Fruit fly (Drosophila melanogaster) whole organism, pupa: ENCODE measurements around the gene CG8838.

Experiments
- CG10348 ChIP-seq: fragments of 200-800 bp; sonication (Bioruptor generic); IDR thresholded peaks from 2 replicates; pipeline ENCODE4 v1.3.6; 2022; ENCODE audit warnings: missing biosample characterization, missing genetic modification characterization
- CG12605 ChIP-seq: fragments of 200-800 bp; sonication (Bioruptor generic); IDR thresholded peaks from 2 replicates; pipeline ENCODE4 v1.3.6; 2022; ENCODE audit warnings: missing biosample characterization, missing genetic modification characterization
- CG13204 ChIP-seq: fragments of 200-800 bp; sonication (Bioruptor generic); optimal IDR thresholded peaks from 2 replicates; lab custom pipeline; 2018; ENCODE audit warnings: missing biosample characterization, mild to moderate bottlenecking, missing genetic modification characterization, moderate library complexity
- CG14655 ChIP-seq: fragments of 200-800 bp; sonication (Bioruptor generic); optimal IDR thresholded peaks from 3 replicates; lab custom pipeline; 2017; ENCODE audit warnings: mild to moderate bottlenecking, missing biosample characterization, missing genetic modification reagents, missing genetic modification characterization
- CG15710 ChIP-seq: fragments of 200-800 bp; sonication (Bioruptor generic); optimal IDR thresholded peaks from 2 replicates; lab custom pipeline; 2018; ENCODE audit warnings: missing biosample characterization, mild to moderate bottlenecking, missing genetic modification characterization, moderate library complexity
- CG17806 ChIP-seq: fragments of 200-800 bp; sonication (Bioruptor generic); optimal IDR thresholded peaks from 2 replicates; lab custom pipeline; 2018; ENCODE audit warnings: missing biosample characterization, mild to moderate bottlenecking, missing genetic modification characterization, moderate library complexity
- CG32121 ChIP-seq: fragments of 200-800 bp; sonication (Bioruptor generic); IDR thresholded peaks from 2 replicates; pipeline ENCODE4 v1.3.6; 2022; ENCODE audit warnings: missing biosample characterization, missing genetic modification characterization
- CG34367 ChIP-seq: fragments of 200-800 bp; sonication (Bioruptor generic); optimal IDR thresholded peaks from 2 replicates; lab custom pipeline; 2018; ENCODE audit warnings: missing biosample characterization, mild to moderate bottlenecking, missing genetic modification characterization
- CG4496 ChIP-seq: fragments of 200-800 bp; sonication (Bioruptor generic); IDR thresholded peaks from 3 replicates; pipeline ENCODE4 v1.3.6; 2022; ENCODE audit warnings: missing biosample characterization, missing genetic modification characterization
- CG8159 ChIP-seq: fragments of 200-800 bp; sonication (Bioruptor generic); optimal IDR thresholded peaks from 3 replicates; lab custom pipeline; 2018; ENCODE audit warnings: missing biosample characterization, mild to moderate bottlenecking, missing genetic modification characterization, moderate library complexity
- CG8301 ChIP-seq: fragments of 200-800 bp; sonication (Bioruptor generic); optimal IDR thresholded peaks from 2 replicates; lab custom pipeline; 2018; ENCODE audit warnings: missing biosample characterization, mild to moderate bottlenecking, missing genetic modification characterization
- CG9948 ChIP-seq: fragments of 200-800 bp; sonication (Bioruptor generic); optimal IDR thresholded peaks from 2 replicates; lab custom pipeline; 2018; ENCODE audit warnings: missing biosample characterization, mild to moderate bottlenecking, missing genetic modification characterization, moderate library complexity
- D1 ChIP-seq: fragments of 200-800 bp; sonication (Bioruptor generic); optimal IDR thresholded peaks from 2 replicates; lab custom pipeline; 2018; ENCODE audit warnings: missing biosample characterization, mild to moderate bottlenecking, missing genetic modification characterization, moderate library complexity
- EcR ChIP-seq: fragments of 200-800 bp; sonication (Bioruptor generic); optimal IDR thresholded peaks from 3 replicates; lab custom pipeline; 2019; ENCODE audit warnings: missing biosample characterization, missing genetic modification characterization, mild to moderate bottlenecking, moderate library complexity, missing genetic modification reagents
- Ets98B ChIP-seq: fragments of 200-800 bp; sonication (Bioruptor generic); IDR thresholded peaks from 2 replicates; pipeline ENCODE4 v1.3.6; 2022; ENCODE audit warnings: missing biosample characterization, missing genetic modification characterization
- Pif1A ChIP-seq: fragments of 200-800 bp; sonication (Bioruptor generic); optimal IDR thresholded peaks from 3 replicates; lab custom pipeline; 2016; ENCODE audit warnings: missing biosample characterization, missing genetic modification characterization
- Pif1B ChIP-seq: fragments of 200-800 bp; sonication (Bioruptor generic); optimal IDR thresholded peaks from 3 replicates; lab custom pipeline; 2016; ENCODE audit warnings: missing biosample characterization, missing genetic modification characterization
- Snoo ChIP-seq: fragments of 200-800 bp; sonication (Bioruptor generic); optimal IDR thresholded peaks from 3 replicates; lab custom pipeline; 2017; ENCODE audit warnings: missing biosample characterization, mild to moderate bottlenecking, missing genetic modification characterization, inconsistent platforms
- fd96Ca ChIP-seq: fragments of 200-800 bp; sonication (Bioruptor generic); IDR thresholded peaks from 3 replicates; pipeline ENCODE4 v1.3.6; 2022; ENCODE audit warnings: missing biosample characterization, missing genetic modification characterization
- gl ChIP-seq: fragments of 200-800 bp; sonication (Bioruptor generic); optimal IDR thresholded peaks from 2 replicates; lab custom pipeline; 2018; ENCODE audit warnings: missing biosample characterization, mild to moderate bottlenecking, missing genetic modification characterization
- rn ChIP-seq: fragments of 200-800 bp; sonication (Bioruptor generic); IDR thresholded peaks from 2 replicates; pipeline ENCODE4 v1.3.6; 2022; ENCODE audit warnings: missing biosample characterization, missing genetic modification characterization

The CG8838 gene

DNA sequence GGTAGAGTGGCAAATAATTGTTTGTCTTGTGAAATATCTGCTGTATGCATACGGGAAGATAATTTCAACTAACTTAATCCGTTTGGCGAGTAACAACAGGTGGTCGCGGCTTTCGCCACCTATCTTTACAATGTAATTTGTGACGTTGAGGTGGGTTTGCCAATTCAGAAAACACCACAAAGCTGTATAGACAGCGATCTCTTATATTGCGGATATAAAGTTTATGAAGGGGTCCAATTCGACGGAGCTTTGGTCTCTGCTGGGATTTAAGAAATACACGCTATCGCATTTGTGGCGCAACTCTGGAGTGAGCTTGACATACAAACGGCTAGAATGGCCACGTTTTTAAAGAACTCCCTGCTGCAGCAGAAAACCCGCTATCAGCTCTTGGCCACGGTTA is 29.8 kb upstream of the CG8838 start, which contains the start of gene CG33282:
TSS of gene CG33282 (plus strand) at position 301 of the 400 bp plus-strand sequence.
- TF ChIP-seq rn (GFP tag; lab: Robert Waterston, UW) (no peak), CG13204 (no peak), CG8301 (tag; lab: Kevin White, UChicago) (no peak), D1 (no peak), CG8159 (tag; lab: Kevin White, UChicago) (no peak), CG10348 (GFP tag; lab: Robert Waterston, UW) (no peak), CG34367 (tag; lab: Kevin White, UChicago) (no peak), EcR (GFP tag; lab: Kevin White, UChicago) (no peak), CG15710 (tag; lab: Kevin White, UChicago) (no peak), Snoo (no peak), fd96Ca (no peak), Ets98B (no peak), CG12605 (GFP tag; lab: Robert Waterston, UW) (no peak), CG14655 (no peak), CG9948 (tag; lab: Kevin White, UChicago) (no peak), CG4496 (no peak), gl (tag; lab: Kevin White, UChicago) (no peak), CG32121 (GFP tag; lab: Robert Waterston, UW) (no peak)
- TF ChIP-seq, all 21 proteins: peak for 0

DNA sequence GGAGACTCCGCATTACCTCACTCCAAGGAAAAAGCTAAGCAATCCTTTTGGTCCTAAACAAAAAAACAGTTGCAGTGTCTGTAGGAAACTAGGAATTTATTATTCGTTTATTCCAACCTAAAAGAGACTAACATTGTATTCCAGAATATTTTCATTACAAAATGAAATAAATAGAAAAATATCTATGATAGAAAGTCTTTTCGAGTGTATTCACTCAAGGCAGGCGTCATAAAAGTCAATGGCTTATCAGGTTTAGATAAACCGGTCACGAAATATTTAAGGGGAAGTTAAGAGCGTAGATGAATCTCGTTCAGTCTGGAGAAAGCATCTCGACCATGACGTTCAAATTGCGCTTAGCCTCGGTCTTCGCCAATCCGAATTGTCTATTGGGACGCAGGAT is 26.8 kb upstream of the CG8838 start, which contains the start of gene CG3285:
TSS of gene CG3285 (plus strand) at position 301 of the 400 bp plus-strand sequence.
- TF ChIP-seq Snoo (no peak), CG4496 (peak; percentile 39; the same call in 1 of the 3 replicates)

DNA sequence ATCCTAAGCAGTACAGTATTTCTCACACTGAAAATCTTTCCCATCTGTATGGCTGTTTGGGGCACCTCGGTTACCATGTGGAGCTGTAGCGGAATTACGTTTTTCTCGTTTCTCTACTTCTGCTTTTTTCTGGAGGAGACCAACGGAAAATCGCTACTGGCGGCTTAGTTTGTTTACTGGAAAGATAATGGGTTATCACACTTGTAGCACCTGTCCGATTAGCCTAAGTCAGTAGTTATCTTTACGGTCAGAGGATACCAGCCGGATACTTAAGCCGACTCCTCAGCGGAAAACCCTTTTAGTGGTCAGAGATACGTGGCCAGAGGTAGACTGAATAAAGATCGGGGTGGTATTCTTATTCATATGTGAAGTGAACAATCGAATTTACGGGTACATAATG is 24.9 kb upstream of the CG8838 start, which contains the start of gene CG15408:
TSS of gene CG15408 (plus strand) at position 301 of the 400 bp plus-strand sequence.
- TF ChIP-seq D1: no peak
- TF ChIP-seq, all 21 proteins: peak for 0

DNA sequence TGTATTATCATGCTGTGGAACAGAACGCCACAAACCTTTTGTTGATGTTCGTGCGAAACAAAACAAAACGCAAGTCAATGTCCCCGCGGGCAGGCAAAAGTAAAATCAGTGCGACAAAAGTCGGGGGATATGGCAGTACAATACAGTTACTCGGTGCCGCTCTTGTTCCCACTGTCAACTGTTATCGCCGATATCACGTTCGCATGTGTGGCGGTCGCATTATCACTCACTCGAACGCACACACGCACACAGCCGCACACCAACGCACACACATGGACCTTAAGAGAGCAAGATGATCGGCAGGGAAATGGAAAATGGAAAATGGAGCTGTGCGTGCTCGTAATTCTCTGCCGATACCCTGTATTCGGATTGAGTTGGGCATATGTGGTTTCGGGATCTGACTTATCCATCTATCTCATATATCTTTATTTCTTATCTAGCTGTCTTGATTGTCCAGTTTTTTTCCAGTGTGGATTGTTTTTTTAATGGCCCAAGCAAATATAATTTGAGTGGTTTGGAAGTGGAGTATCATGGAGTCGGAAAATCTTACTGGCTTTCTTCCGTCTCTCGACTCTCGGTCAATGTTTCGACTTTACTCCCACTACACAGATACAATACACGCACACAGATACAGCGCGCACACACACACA is 18.8 kb upstream of the CG8838 start:
- TF ChIP-seq EcR (GFP tag; lab: Kevin White, UChicago) (peak; percentile 89), Ets98B (peak; percentile 93), D1 (no peak), fd96Ca (peak; percentile 93), Pif1A (GFP tag; lab: Kevin White, UChicago) (peak; percentile 87), CG34367 (tag; lab: Kevin White, UChicago) (peak; percentile 68), CG12605 (GFP tag; lab: Robert Waterston, UW) (peak; percentile 83), CG9948 (tag; lab: Kevin White, UChicago) (peak; percentile 78), CG32121 (GFP tag; lab: Robert Waterston, UW) (peak; percentile 88), CG17806 (tag; lab: Kevin White, UChicago) (peak; percentile 78), Pif1B (GFP tag; lab: Kevin White, UChicago) (peak; percentile 69), Snoo (peak; percentile 73), CG8159 (tag; lab: Kevin White, UChicago) (peak; percentile 79), CG8301 (tag; lab: Kevin White, UChicago) (peak; percentile 93), CG10348 (GFP tag; lab: Robert Waterston, UW) (peak; percentile 67), CG15710 (tag; lab: Kevin White, UChicago) (peak; percentile 77), rn (GFP tag; lab: Robert Waterston, UW) (peak; percentile 79), CG13204 (peak; percentile 4), CG14655 (peak; percentile 92), CG4496 (peak; percentile 93), gl (tag; lab: Kevin White, UChicago) (peak; percentile 73)

DNA sequence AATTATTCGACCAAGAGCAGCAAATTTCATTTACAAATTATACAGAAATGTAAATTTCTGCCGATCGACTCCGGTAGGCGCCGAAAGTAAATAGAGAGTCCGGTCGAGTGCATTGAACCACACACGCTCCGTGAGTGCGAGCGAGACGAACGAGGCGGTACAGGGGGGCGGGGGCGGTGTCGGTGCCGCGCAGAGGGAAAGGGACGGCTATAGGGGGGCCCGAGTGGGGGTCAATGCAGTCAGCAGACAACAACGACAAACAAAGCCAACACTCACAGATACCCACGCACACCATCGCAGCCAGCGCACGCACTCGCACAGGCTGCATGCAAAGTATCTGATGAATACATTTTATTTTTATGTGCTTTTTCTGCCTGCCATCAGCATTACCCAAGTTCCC is 18.0 kb upstream of the CG8838 start:
- TF ChIP-seq CG8159 (tag; lab: Kevin White, UChicago) (no peak), CG15710 (tag; lab: Kevin White, UChicago) (no peak), EcR (GFP tag; lab: Kevin White, UChicago) (peak; percentile 99), CG34367 (tag; lab: Kevin White, UChicago) (no peak), fd96Ca (peak; percentile 57; the same call in 1 of the 3 replicates), CG14655 (no peak), CG4496 (peak; percentile 57), CG9948 (tag; lab: Kevin White, UChicago) (no peak), Snoo (no peak), rn (GFP tag; lab: Robert Waterston, UW) (0 out of 2 replicates have a peak, but pooled peaks have one; percentile 9), Ets98B (peak; percentile 8), CG32121 (GFP tag; lab: Robert Waterston, UW) (peak; percentile 63; the same call in 1 of the 2 replicates), CG17806 (tag; lab: Kevin White, UChicago) (no peak), CG10348 (GFP tag; lab: Robert Waterston, UW) (no peak), Pif1A (GFP tag; lab: Kevin White, UChicago) (no peak), CG12605 (GFP tag; lab: Robert Waterston, UW) (peak; percentile 42; the same call in 1 of the 2 replicates), CG8301 (tag; lab: Kevin White, UChicago) (no peak), gl (tag; lab: Kevin White, UChicago) (no peak), CG13204 (peak; percentile 91), Pif1B (GFP tag; lab: Kevin White, UChicago) (no peak), D1 (no peak)
